Fruit fly (Drosophila melanogaster) whole organism, embryonic: ENCODE data around the gene CG4009.

Source experiments
- Atf-2 ChIP-seq: fragments of 200-800 bp; sonication (Bioruptor generic); optimal IDR thresholded peaks from 2 replicates; lab custom pipeline; 2016; ENCODE audit warnings: missing biosample characterization, missing genetic modification characterization
- BEAF-32 ChIP-seq: fragments of 200-800 bp; sonication (Bioruptor generic); optimal IDR thresholded peaks from 3 replicates; lab custom pipeline; 2017; ENCODE audit warnings: missing biosample characterization, missing genetic modification characterization, mild to moderate bottlenecking, moderate library complexity, missing genetic modification reagents
- BtbVII ChIP-seq: fragments of 200-800 bp; sonication (Bioruptor generic); optimal IDR thresholded peaks from 3 replicates; lab custom pipeline; 2017; ENCODE audit warnings: missing biosample characterization, mild to moderate bottlenecking, missing genetic modification characterization
- C15 ChIP-seq: fragments of 200-800 bp; sonication (Bioruptor generic); IDR thresholded peaks from 3 replicates; pipeline ENCODE4 v1.3.6; 2022; ENCODE audit warnings: missing biosample characterization, missing genetic modification characterization
- CG10147 ChIP-seq: fragments of 200-800 bp; sonication (Bioruptor generic); optimal IDR thresholded peaks from 2 replicates; lab custom pipeline; 2019; ENCODE audit warnings: missing biosample characterization, mild to moderate bottlenecking, missing genetic modification characterization, moderate library complexity
- CG11085 ChIP-seq: fragments of 200-800 bp; sonication (Bioruptor generic); IDR thresholded peaks from 2 replicates; pipeline ENCODE4 v1.3.6; 2022; ENCODE audit warnings: missing biosample characterization, missing genetic modification characterization
- CG11695 ChIP-seq: fragments of 200-800 bp; sonication (Bioruptor generic); IDR thresholded peaks from 3 replicates; pipeline ENCODE4 v1.3.6; 2022; ENCODE audit warnings: missing biosample characterization, missing genetic modification characterization
- CG1233 ChIP-seq: fragments of 200-800 bp; sonication (Bioruptor generic); optimal IDR thresholded peaks from 4 replicates; lab custom pipeline; 2018; ENCODE audit warnings: missing biosample characterization, mild to moderate bottlenecking, missing genetic modification characterization
- CG12769 ChIP-seq: fragments of 200-800 bp; sonication (Bioruptor generic); optimal IDR thresholded peaks from 2 replicates; lab custom pipeline; 2019; ENCODE audit warnings: missing biosample characterization, mild to moderate bottlenecking, missing genetic modification characterization, moderate library complexity
- CG14965 ChIP-seq: fragments of 200-800 bp; sonication (Bioruptor generic); optimal IDR thresholded peaks from 2 replicates; lab custom pipeline; 2016; ENCODE audit warnings: missing biosample characterization, missing genetic modification characterization, borderline replicate concordance
- CG15011 ChIP-seq: fragments of 200-800 bp; sonication (Bioruptor generic); optimal IDR thresholded peaks from 3 replicates; lab custom pipeline; 2018; ENCODE audit warnings: missing biosample characterization, mild to moderate bottlenecking, missing genetic modification characterization
- CG17359 ChIP-seq: fragments of 200-800 bp; sonication (Bioruptor generic); optimal IDR thresholded peaks from 3 replicates; lab custom pipeline; 2018; ENCODE audit warnings: missing biosample characterization, mild to moderate bottlenecking, missing genetic modification characterization, moderate library complexity
- CG17612 ChIP-seq: fragments of 200-800 bp; sonication (Bioruptor generic); IDR thresholded peaks from 2 replicates; pipeline ENCODE4 v1.3.6; 2022; ENCODE audit warnings: missing biosample characterization, missing genetic modification characterization
- CG17802 ChIP-seq: fragments of 200-800 bp; sonication (Bioruptor generic); optimal IDR thresholded peaks from 2 replicates; lab custom pipeline; 2018; ENCODE audit warnings: missing biosample characterization, mild to moderate bottlenecking, missing genetic modification characterization, moderate library complexity
- CG18619 ChIP-seq: fragments of 200-800 bp; sonication (Bioruptor generic); optimal IDR thresholded peaks from 3 replicates; lab custom pipeline; 2017; ENCODE audit warnings: missing biosample characterization, mild to moderate bottlenecking, missing genetic modification characterization
- CG3163 ChIP-seq: fragments of 200-800 bp; sonication (Bioruptor generic); optimal IDR thresholded peaks from 3 replicates; lab custom pipeline; 2016; ENCODE audit warnings: missing biosample characterization, missing genetic modification characterization
- CG6689 ChIP-seq: fragments of 200-800 bp; sonication (Bioruptor generic); IDR thresholded peaks from 2 replicates; pipeline ENCODE4 v1.3.6; 2022; ENCODE audit warnings: missing biosample characterization, missing genetic modification characterization
- Chrac-16 ChIP-seq: fragments of 200-800 bp; sonication (Bioruptor generic); optimal IDR thresholded peaks from 3 replicates; lab custom pipeline; 2016; ENCODE audit warnings: missing biosample characterization, missing genetic modification characterization
- ERR ChIP-seq: fragments of 200-800 bp; sonication (Bioruptor generic); optimal IDR thresholded peaks from 2 replicates; lab custom pipeline; 2016; ENCODE audit warnings: missing biosample characterization, missing genetic modification characterization
- Fer3 ChIP-seq: fragments of 200-800 bp; sonication (Bioruptor generic); optimal IDR thresholded peaks from 2 replicates; lab custom pipeline; 2018; ENCODE audit warnings: missing biosample characterization, mild to moderate bottlenecking, missing genetic modification characterization, moderate library complexity
- Hr78 ChIP-seq, 2 experiments: fragments of 200-800 bp in 1 of 2; fragments of >200 bp in 1 of 2; sonication (Bioruptor generic) in 1 of 2; optimal IDR thresholded peaks; 2 replicates each; lab custom pipeline; 2017 to 2019; ENCODE audit warnings: missing biosample characterization in 2 of 2, missing genetic modification characterization in 2 of 2, mild to moderate bottlenecking in 1 of 2, moderate library complexity in 1 of 2
- MBD-R2 ChIP-seq: fragments of 200-800 bp; sonication (Bioruptor generic); IDR thresholded peaks from 2 replicates; pipeline ENCODE4 v1.3.6; 2022; ENCODE audit warnings: missing biosample characterization, missing genetic modification characterization
- Ptx1 ChIP-seq: fragments of 200-800 bp; sonication (Bioruptor generic); IDR thresholded peaks from 2 replicates; pipeline ENCODE4 v1.3.6; 2022; ENCODE audit warnings: missing biosample characterization, missing genetic modification characterization
- Ssrp ChIP-seq: fragments of 200-800 bp; sonication (Bioruptor generic); optimal IDR thresholded peaks from 2 replicates; lab custom pipeline; 2018; ENCODE audit warnings: missing biosample characterization, mild to moderate bottlenecking, missing genetic modification characterization, moderate library complexity
- ap ChIP-seq: fragments of 200-800 bp; sonication (Bioruptor generic); IDR thresholded peaks from 2 replicates; pipeline ENCODE4 v1.3.6; 2022; ENCODE audit warnings: missing biosample characterization, missing genetic modification characterization
- cato ChIP-seq: fragments of 200-800 bp; sonication (Bioruptor generic); optimal IDR thresholded peaks from 2 replicates; lab custom pipeline; 2016; ENCODE audit warnings: missing biosample characterization, missing genetic modification characterization, borderline replicate concordance
- chm ChIP-seq: fragments of 200-800 bp; sonication (Bioruptor generic); IDR thresholded peaks from 2 replicates; pipeline ENCODE4 v1.3.6; 2022; ENCODE audit warnings: missing biosample characterization, missing genetic modification characterization
- crol ChIP-seq: fragments of 200-800 bp; sonication (Bioruptor generic); IDR thresholded peaks from 2 replicates; pipeline ENCODE4 v1.3.6; 2022; ENCODE audit warnings: missing biosample characterization, missing genetic modification characterization
- esg ChIP-seq: fragments of 200-800 bp; sonication (Bioruptor generic); conservative IDR thresholded peaks from 2 replicates; pipeline ENCODE4 v1.3.6; 2022; ENCODE audit warnings: missing biosample characterization, missing genetic modification characterization
- exex ChIP-seq: fragments of 200-800 bp; sonication (Bioruptor generic); optimal IDR thresholded peaks from 4 replicates; lab custom pipeline; 2018; ENCODE audit warnings: missing biosample characterization, mild to moderate bottlenecking, missing genetic modification characterization, moderate library complexity
- ftz-f1 ChIP-seq: fragments of 200-800 bp; sonication (Bioruptor generic); optimal IDR thresholded peaks from 2 replicates; lab custom pipeline; 2016; ENCODE audit warnings: missing biosample characterization, missing genetic modification characterization
- gcm ChIP-seq: fragments of 200-800 bp; sonication (Bioruptor generic); optimal IDR thresholded peaks from 2 replicates; lab custom pipeline; 2019; ENCODE audit warnings: missing biosample characterization, mild to moderate bottlenecking, missing genetic modification characterization, moderate library complexity
- grn ChIP-seq: fragments of 200-800 bp; sonication (Bioruptor generic); optimal IDR thresholded peaks from 3 replicates; lab custom pipeline; 2017; ENCODE audit warnings: missing biosample characterization, missing genetic modification characterization
- kah ChIP-seq: fragments of 200-800 bp; sonication (Bioruptor generic); optimal IDR thresholded peaks from 2 replicates; lab custom pipeline; 2018; ENCODE audit warnings: missing biosample characterization, mild to moderate bottlenecking, missing genetic modification characterization
- kni ChIP-seq: fragments of 200-800 bp; sonication (Bioruptor generic); optimal IDR thresholded peaks from 3 replicates; lab custom pipeline; 2017; ENCODE audit warnings: mild to moderate bottlenecking, missing biosample characterization, missing genetic modification reagents, missing genetic modification characterization
- lola ChIP-seq, 3 experiments: fragments of >200 bp in 2 of 3; fragments of 200-800 bp in 1 of 3; sonication (Bioruptor generic) in 1 of 3; optimal IDR thresholded peaks; 2 replicates each; lab custom pipeline; 2017 to 2019; ENCODE audit warnings: missing biosample characterization in 3 of 3, missing genetic modification characterization in 3 of 3, mild to moderate bottlenecking in 1 of 3, moderate library complexity in 1 of 3
- nmo ChIP-seq: fragments of 200-800 bp; sonication (Bioruptor generic); optimal IDR thresholded peaks from 2 replicates; lab custom pipeline; 2018; ENCODE audit warnings: missing biosample characterization, mild to moderate bottlenecking, missing genetic modification characterization, moderate library complexity
- oc ChIP-seq: fragments of 200-800 bp; sonication (Bioruptor generic); optimal IDR thresholded peaks from 2 replicates; lab custom pipeline; 2018; ENCODE audit warnings: missing biosample characterization, mild to moderate bottlenecking, missing genetic modification characterization, moderate library complexity
- onecut ChIP-seq: fragments of 200-800 bp; sonication (Bioruptor generic); IDR thresholded peaks from 2 replicates; pipeline ENCODE4 v1.3.6; 2022; ENCODE audit warnings: missing biosample characterization, missing genetic modification characterization
- rib ChIP-seq: fragments of 200-800 bp; sonication (Bioruptor generic); IDR thresholded peaks from 2 replicates; pipeline ENCODE4 v1.3.6; 2022; ENCODE audit warnings: missing biosample characterization, missing genetic modification characterization
- slp2 ChIP-seq: fragments of 200-800 bp; sonication (Bioruptor generic); optimal IDR thresholded peaks from 2 replicates; lab custom pipeline; 2016; ENCODE audit warnings: missing biosample characterization, missing genetic modification characterization
- sqz ChIP-seq: fragments of 200-800 bp; sonication (Bioruptor generic); optimal IDR thresholded peaks from 3 replicates; lab custom pipeline; 2018; ENCODE audit warnings: missing biosample characterization, mild to moderate bottlenecking, missing genetic modification characterization
- ssp ChIP-seq: fragments of 200-800 bp; sonication (Bioruptor generic); IDR thresholded peaks from 2 replicates; pipeline ENCODE4 v1.3.6; 2022; ENCODE audit warnings: missing biosample characterization, missing genetic modification characterization
- sug ChIP-seq: fragments of 200-800 bp; optimal IDR thresholded peaks from 2 replicates; lab custom pipeline; 2019; ENCODE audit warnings: missing biosample characterization, mild to moderate bottlenecking, missing genetic modification characterization, moderate library complexity
- tap ChIP-seq: fragments of 200-800 bp; optimal IDR thresholded peaks from 3 replicates; lab custom pipeline; 2019; ENCODE audit warnings: missing biosample characterization, mild to moderate bottlenecking, missing genetic modification characterization, moderate library complexity
- vnd ChIP-seq: fragments of 200-800 bp; sonication (Bioruptor generic); IDR thresholded peaks from 3 replicates; pipeline ENCODE4 v1.3.6; 2022; ENCODE audit warnings: missing biosample characterization, missing genetic modification characterization; ENCODE audit not compliant: partially characterized antibody
- zen ChIP-seq: fragments of 200-800 bp; sonication (Bioruptor generic); optimal IDR thresholded peaks from 3 replicates; lab custom pipeline; 2018; ENCODE audit warnings: missing biosample characterization, mild to moderate bottlenecking, missing genetic modification characterization, moderate library complexity

The CG4009 gene

dm6 chr3R:16987220-16987923, 48.5 kb downstream of the CG4009 start, which contains the start of gene CG18622 (continued):
- TF ChIP-seq BEAF-32 (GFP tag; lab: Kevin White, UChicago) (no peak), Chrac-16 (no peak), grn (GFP tag; lab: Kevin White, UChicago) (peak; percentile 2), vnd (peak; percentile 44; the same call in 1 of the 3 replicates), ftz-f1 (GFP tag; lab: Kevin White, UChicago) (peak; percentile 86), C15 (GFP tag; lab: Robert Waterston, UW) (no peak), CG12769 (peak; percentile 54), CG3163 (GFP tag; lab: Kevin White, UChicago) (peak; percentile 48), CG18619 (GFP tag; lab: Kevin White, UChicago) (no peak), MBD-R2 (GFP tag; lab: Robert Waterston, UW) (0 out of 2 replicates have a peak, but pooled peaks have one; percentile 19), sug (tag; lab: Kevin White, UChicago) (peak; percentile 83), CG1233 (GFP tag; lab: Kevin White, UChicago) (no peak), BtbVII (no peak), gcm (GFP tag; lab: Kevin White, UChicago) (no peak), exex (no peak), rib (peak; percentile 64; the same call in 1 of the 2 replicates), CG11085 (GFP tag; lab: Robert Waterston, UW) (no peak), Ssrp (tag; lab: Kevin White, UChicago) (peak; percentile 36), Fer3 (no peak), CG17612 (GFP tag; lab: Robert Waterston, UW) (no peak), ssp (GFP tag; lab: Robert Waterston, UW) (no peak), chm (peak; percentile 45; the same call in 1 of the 2 replicates), esg (GFP tag; lab: Robert Waterston, UW) (no peak), nmo (GFP tag; lab: Kevin White, UChicago) (peak; percentile 12), CG17359 (tag; lab: Kevin White, UChicago) (no peak), oc (tag; lab: Kevin White, UChicago) (peak; percentile 34), onecut (peak; percentile 41; the same call in 1 of the 2 replicates), tap (tag; lab: Kevin White, UChicago) (no peak), ERR (GFP tag; lab: Kevin White, UChicago) (peak; percentile 11), Atf-2 (GFP tag; lab: Kevin White, UChicago) (no peak), slp2 (GFP tag; lab: Kevin White, UChicago) (no peak)

- TF ChIP-seq cato (peak; percentile 57), CG17802 (tag; lab: Kevin White, UChicago) (peak; percentile 54), lola (GFP tag; optimal IDR thresholded peaks at IDR 0.05; lab: Kevin White, UChicago) (peak in 1 of 3 experiments; percentile 35), CG14965 (GFP tag; lab: Kevin White, UChicago) (peak; percentile 54), kni (GFP tag; lab: Kevin White, UChicago) (peak; percentile 11), sqz (GFP tag; lab: Kevin White, UChicago) (peak; percentile 43), Ptx1 (peak; percentile 94), CG6689 (GFP tag; lab: Robert Waterston, UW) (peak; percentile 91), kah (GFP tag; lab: Kevin White, UChicago) (peak; percentile 36), CG11695 (GFP tag; lab: Robert Waterston, UW) (peak; percentile 94), CG18619 (GFP tag; lab: Kevin White, UChicago) (peak; percentile 94), ap (GFP tag; lab: Robert Waterston, UW) (peak; percentile 95), Hr78 (GFP tag; optimal IDR thresholded peaks at IDR 0.05; lab: Kevin White, UChicago) (peak in 1 of 2 experiments; percentile 70), CG15011 (GFP tag; lab: Kevin White, UChicago) (peak; percentile 87), zen (peak; percentile 57), CG10147 (GFP tag; lab: Kevin White, UChicago) (peak; percentile 85), crol (GFP tag; lab: Robert Waterston, UW) (peak; percentile 67), CG1233 (GFP tag; lab: Kevin White, UChicago) (peak; percentile 86)
These were observed 49.4 kb downstream of the CG4009 start for dm6 chr3R:16986181-16987074.
